Worm (Caenorhabditis elegans) whole organism, young adult: ENCODE data around the gene F57A10.4.

ENCODE experiments used
- B0019.2 ChIP-seq: fragments of 200-800 bp; sonication (Bioruptor generic); conservative IDR thresholded peaks from 2 replicates; pipeline ENCODE4 v1.3.6; 2022; ENCODE audit warnings: missing genetic modification reagents, missing genetic modification characterization, missing compliant biosample characterization
- B0035.1 ChIP-seq: sonication (generic microtip); optimal IDR thresholded peaks from 2 replicates; lab custom pipeline; 2016; ENCODE audit warnings: missing genetic modification characterization, mild to moderate bottlenecking, missing compliant biosample characterization, missing genotype, missing genetic modification reagents
- C06A6.2 ChIP-seq: fragments of 200-800 bp; sonication (Bioruptor generic); conservative IDR thresholded peaks from 2 replicates; pipeline ENCODE4 v1.3.6; 2022; ENCODE audit warnings: missing genetic modification characterization, missing compliant biosample characterization
- F22D6.2 ChIP-seq: sonication (generic microtip); optimal IDR thresholded peaks from 2 replicates; lab custom pipeline; 2016; ENCODE audit warnings: mild to moderate bottlenecking, missing genetic modification characterization, missing compliant biosample characterization
- F37B4.10 ChIP-seq: fragments of 200-800 bp; sonication (Bioruptor generic); IDR thresholded peaks from 2 replicates; pipeline ENCODE4 v1.3.6; 2022; ENCODE audit warnings: missing genetic modification characterization, missing compliant biosample characterization
- F57C9.4 ChIP-seq: sonication (generic microtip); optimal IDR thresholded peaks from 2 replicates; lab custom pipeline; 2017; ENCODE audit warnings: mild to moderate bottlenecking, missing genetic modification characterization, missing compliant biosample characterization
- T07F8.4 ChIP-seq: sonication (generic microtip); optimal IDR thresholded peaks from 2 replicates; lab custom pipeline; 2016; ENCODE audit warnings: mild to moderate bottlenecking, missing genetic modification characterization, moderate library complexity, missing compliant biosample characterization
- Y53G8AR.9 ChIP-seq: fragments of 200-800 bp; sonication (Bioruptor generic); conservative IDR thresholded peaks from 2 replicates; pipeline ENCODE4 v1.3.6; 2022; ENCODE audit warnings: missing genetic modification reagents, missing genetic modification characterization, missing compliant biosample characterization
- Y95B8A.8 ChIP-seq: fragments of 200-800 bp; sonication (Bioruptor generic); IDR thresholded peaks from 2 replicates; pipeline ENCODE4 v1.3.6; 2022; ENCODE audit warnings: missing genetic modification reagents, missing genetic modification characterization, missing compliant biosample characterization
- akir-1 ChIP-seq: fragments of 200-800 bp; sonication (Bioruptor generic); optimal IDR thresholded peaks from 2 replicates; lab custom pipeline; 2018; ENCODE audit warnings: mild to moderate bottlenecking, missing genetic modification characterization, moderate library complexity, missing compliant biosample characterization
- aptf-2 ChIP-seq: fragments of 200-800 bp; sonication (Bioruptor generic); conservative IDR thresholded peaks from 2 replicates; pipeline ENCODE4 v1.3.6; 2022; ENCODE audit warnings: missing genetic modification reagents, missing genetic modification characterization, missing compliant biosample characterization
- aptf-3 ChIP-seq: fragments of 200-800 bp; sonication (Bioruptor generic); IDR thresholded peaks from 2 replicates; pipeline ENCODE4 v1.3.6; 2022; ENCODE audit warnings: missing genetic modification characterization, missing compliant biosample characterization
- athp-1 ChIP-seq: sonication (generic microtip); optimal IDR thresholded peaks from 2 replicates; lab custom pipeline; 2017; ENCODE audit warnings: mild to moderate bottlenecking, missing genetic modification characterization, missing compliant biosample characterization
- bed-1 ChIP-seq: fragments of 200-800 bp; sonication (Bioruptor generic); IDR thresholded peaks from 2 replicates; pipeline ENCODE4 v1.3.6; 2022; ENCODE audit warnings: missing genetic modification reagents, missing genetic modification characterization, missing compliant biosample characterization
- ccch-3 ChIP-seq: fragments of 200-800 bp; sonication (Bioruptor generic); optimal IDR thresholded peaks from 2 replicates; lab custom pipeline; 2018; ENCODE audit warnings: mild to moderate bottlenecking, missing genetic modification characterization, missing compliant biosample characterization
- ceh-27 ChIP-seq: fragments of 200-800 bp; sonication (Bioruptor generic); optimal IDR thresholded peaks from 2 replicates; lab custom pipeline; 2018; ENCODE audit warnings: mild to moderate bottlenecking, missing genetic modification characterization, moderate library complexity, missing compliant biosample characterization
- ceh-40 ChIP-seq: fragments of 200-800 bp; sonication (Bioruptor generic); IDR thresholded peaks from 2 replicates; pipeline ENCODE4 v1.3.6; 2022; ENCODE audit warnings: missing genetic modification characterization, missing compliant biosample characterization
- dox-1 ChIP-seq: fragments of 200-800 bp; sonication (Bioruptor generic); IDR thresholded peaks from 2 replicates; pipeline ENCODE4 v1.3.6; 2022; ENCODE audit warnings: missing genetic modification reagents, missing genetic modification characterization, missing compliant biosample characterization
- dpl-1 ChIP-seq: fragments of 150-350 bp; optimal IDR thresholded peaks from 2 replicates; lab custom pipeline; 2014; ENCODE audit warnings: missing biosample characterization, missing genetic modification reagents, missing genetic modification characterization
- egl-44 ChIP-seq: fragments of 200-800 bp; sonication (Bioruptor generic); IDR thresholded peaks from 2 replicates; pipeline ENCODE4 v1.3.6; 2022; ENCODE audit warnings: missing genetic modification reagents, missing genetic modification characterization, missing compliant biosample characterization
- hlh-12 ChIP-seq: sonication (generic microtip); optimal IDR thresholded peaks from 2 replicates; lab custom pipeline; 2016; ENCODE audit warnings: missing genetic modification characterization, missing compliant biosample characterization
- lin-26 ChIP-seq: fragments of 200-800 bp; sonication (Bioruptor generic); IDR thresholded peaks from 2 replicates; pipeline ENCODE4 v1.3.6; 2022; ENCODE audit warnings: missing genetic modification reagents, missing genetic modification characterization, missing compliant biosample characterization
- madf-3 ChIP-seq: fragments of 200-800 bp; sonication (Bioruptor generic); IDR thresholded peaks from 2 replicates; pipeline ENCODE4 v1.3.6; 2022; ENCODE audit warnings: missing genetic modification reagents, missing genetic modification characterization, missing compliant biosample characterization
- mcd-1 ChIP-seq: fragments of 200-800 bp; sonication (Bioruptor generic); IDR thresholded peaks from 2 replicates; pipeline ENCODE4 v1.3.6; 2022; ENCODE audit warnings: missing genetic modification reagents, missing genetic modification characterization, missing compliant biosample characterization
- mel-28 ChIP-seq: sonication (generic microtip); optimal IDR thresholded peaks from 2 replicates; lab custom pipeline; 2016; ENCODE audit warnings: borderline replicate concordance, mild to moderate bottlenecking, missing genetic modification characterization, missing compliant biosample characterization
- nfya-1 ChIP-seq: sonication (generic microtip); optimal IDR thresholded peaks from 2 replicates; lab custom pipeline; 2017; ENCODE audit warnings: antibody characterized with exemption, missing compliant biosample characterization, missing genetic modification characterization, borderline replicate concordance; ENCODE audit not compliant: insufficient read depth
- nfya-2 ChIP-seq: fragments of 200-800 bp; sonication (Bioruptor generic); IDR thresholded peaks from 2 replicates; pipeline ENCODE4 v1.3.6; 2022; ENCODE audit warnings: missing genetic modification reagents, missing genetic modification characterization, missing compliant biosample characterization
- nfyb-1 ChIP-seq: fragments of 200-800 bp; sonication (Bioruptor generic); IDR thresholded peaks from 2 replicates; pipeline ENCODE4 v1.3.6; 2022; ENCODE audit warnings: missing genetic modification reagents, missing genetic modification characterization, missing compliant biosample characterization
- rpc-1 ChIP-seq, 2 experiments: fragments of 150-350 bp in 1 of 2; sonication (generic microtip) in 1 of 2; optimal IDR thresholded peaks; 2 replicates each; lab custom pipeline; 2014 to 2018; ENCODE audit warnings: missing biosample characterization in 1 of 2, missing genetic modification characterization in 1 of 2, missing genetic modification reagents in 1 of 2, missing genotype in 1 of 2
- sdz-38 ChIP-seq: sonication (generic microtip); optimal IDR thresholded peaks from 2 replicates; lab custom pipeline; 2016; ENCODE audit warnings: missing genotype, missing genetic modification characterization, missing compliant biosample characterization
- snpc-3.4 ChIP-seq: sonication (generic microtip); optimal IDR thresholded peaks from 2 replicates; lab custom pipeline; 2017; ENCODE audit warnings: missing genetic modification characterization, mild to moderate bottlenecking, missing compliant biosample characterization, antibody characterized with exemption, moderate library complexity, missing genotype, missing genetic modification reagents
- somi-1 ChIP-seq: fragments of 200-800 bp; sonication (Bioruptor generic); optimal IDR thresholded peaks from 2 replicates; lab custom pipeline; 2018; ENCODE audit warnings: mild to moderate bottlenecking, missing genetic modification characterization, missing compliant biosample characterization
- sptf-2 ChIP-seq: fragments of 200-800 bp; sonication (Bioruptor generic); optimal IDR thresholded peaks from 2 replicates; lab custom pipeline; 2018; ENCODE audit warnings: mild to moderate bottlenecking, missing genetic modification characterization, missing compliant biosample characterization
- tbx-9 ChIP-seq: sonication (generic microtip); optimal IDR thresholded peaks from 2 replicates; lab custom pipeline; 2016; ENCODE audit warnings: borderline replicate concordance, missing genetic modification characterization, inconsistent platforms, missing compliant biosample characterization
- tlf-1 ChIP-seq: fragments of 200-800 bp; sonication (Bioruptor generic); optimal IDR thresholded peaks from 2 replicates; lab custom pipeline; 2018; ENCODE audit warnings: mild to moderate bottlenecking, missing genetic modification characterization, missing compliant biosample characterization
- unc-62 ChIP-seq: fragments of 150-350 bp; optimal IDR thresholded peaks from 2 replicates; lab custom pipeline; 2014; ENCODE audit warnings: missing biosample characterization, missing genetic modification reagents, missing genetic modification characterization
- xnd-1 ChIP-seq: sonication (generic microtip); optimal IDR thresholded peaks from 2 replicates; lab custom pipeline; 2016; ENCODE audit warnings: missing genotype, missing genetic modification reagents, missing genetic modification characterization, missing compliant biosample characterization
- ztf-26 ChIP-seq: sonication (generic microtip); optimal IDR thresholded peaks from 2 replicates; lab custom pipeline; 2017; ENCODE audit warnings: missing genetic modification characterization, missing compliant biosample characterization

F57A10.4 gene

ce11 chrV:15721888-15722287 lies 47.4 kb upstream of the F57A10.4 start, which contains the start of gene srh-140 (continued):
- no peak for TF ChIP-seq B0035.1

- no peak for TF ChIP-seq F22D6.2 (tag; lab: Kevin White, UChicago)
- no peak for TF ChIP-seq ccch-3 (GFP tag; lab: Kevin White, UChicago)
- TF ChIP-seq tbx-9 (tag; lab: Kevin White, UChicago) = no peak
- TF ChIP-seq tlf-1 (GFP tag; lab: Kevin White, UChicago) = no peak
- TF ChIP-seq hlh-12 (tag; lab: Kevin White, UChicago) = no peak
- no peak for TF ChIP-seq aptf-2 (GFP tag; lab: Robert Waterston, UW)
- TF ChIP-seq F37B4.10 (GFP tag; lab: Robert Waterston, UW) = no peak
- no peak for TF ChIP-seq C06A6.2
- TF ChIP-seq B0035.1 = no peak
- no peak for TF ChIP-seq rpc-1 (optimal IDR thresholded peaks at IDR 0.05; lab: Kevin White, UChicago)
- TF ChIP-seq rpc-1 (tag; optimal IDR thresholded peaks at IDR 0.05; lab: Kevin White, UChicago) = no peak
- no peak for TF ChIP-seq xnd-1 (tag; lab: Kevin White, UChicago)
These were observed 42.6 kb upstream of the F57A10.4 start, which contains the start of the genes irld-57 and sfxn-1.3 for ce11 chrV:15726610-15727009. Gene irld-57 (minus strand): TSS chrV:15726710. Gene sfxn-1.3 (plus strand): TSS chrV:15726841.

- no peak for TF ChIP-seq tbx-9 (tag; lab: Kevin White, UChicago)
- no peak for TF ChIP-seq ceh-40 (GFP tag; lab: Robert Waterston, UW)
- no peak for TF ChIP-seq sdz-38 (tag; lab: Kevin White, UChicago)
- TF ChIP-seq madf-3 (GFP tag; lab: Robert Waterston, UW) = no peak
- no peak for TF ChIP-seq T07F8.4 (tag; lab: Kevin White, UChicago)
- TF ChIP-seq bed-1 (GFP tag; lab: Robert Waterston, UW) = no peak
- TF ChIP-seq F37B4.10 (GFP tag; lab: Robert Waterston, UW) = no peak
- TF ChIP-seq nfyb-1 (GFP tag; lab: Robert Waterston, UW) = no peak
- TF ChIP-seq dpl-1 (GFP tag; lab: Kevin White, UChicago) = no peak
- no peak for TF ChIP-seq akir-1 (GFP tag; lab: Kevin White, UChicago)
- TF ChIP-seq nfya-2 (GFP tag; lab: Robert Waterston, UW) = no peak
- TF ChIP-seq ztf-26 (tag; lab: Kevin White, UChicago) = no peak
- TF ChIP-seq unc-62 (GFP tag; lab: Kevin White, UChicago) = no peak
- TF ChIP-seq B0019.2 (GFP tag; lab: Robert Waterston, UW) = no peak
- TF ChIP-seq lin-26 (GFP tag; lab: Robert Waterston, UW) = no peak
These were observed 38.8 kb upstream of the F57A10.4 start, which contains the start of gene Y6E2A.10 for ce11 chrV:15730459-15730858. Gene Y6E2A.10 (minus strand): TSS chrV:15730559.

ce11 chrV:15732209-15732608 lies 37.0 kb upstream of the F57A10.4 start, which contains the start of gene str-38:
Gene str-38 (minus strand): TSS chrV:15732309.
- TF ChIP-seq aptf-3 (GFP tag; lab: Robert Waterston, UW) = no peak
- TF ChIP-seq tlf-1 (GFP tag; lab: Kevin White, UChicago) = no peak
- TF ChIP-seq T07F8.4 (tag; lab: Kevin White, UChicago) = no peak
- TF ChIP-seq ceh-27 (GFP tag; lab: Kevin White, UChicago) = no peak
- TF ChIP-seq rpc-1 (optimal IDR thresholded peaks at IDR 0.05; lab: Kevin White, UChicago) = no peak
- no peak for TF ChIP-seq rpc-1 (tag; optimal IDR thresholded peaks at IDR 0.05; lab: Kevin White, UChicago)
- TF ChIP-seq unc-62 (GFP tag; lab: Kevin White, UChicago) = no peak
- TF ChIP-seq bed-1 (GFP tag; lab: Robert Waterston, UW) = no peak
- no peak for TF ChIP-seq nfya-1
- TF ChIP-seq mel-28 (tag; lab: Kevin White, UChicago) = no peak
- no peak for TF ChIP-seq mcd-1
- TF ChIP-seq athp-1 (tag; lab: Kevin White, UChicago) = no peak
- no peak for TF ChIP-seq F57C9.4
- no peak for TF ChIP-seq somi-1 (GFP tag; lab: Kevin White, UChicago)
- TF ChIP-seq egl-44 (GFP tag; lab: Robert Waterston, UW) = no peak
- TF ChIP-seq Y53G8AR.9 = no peak
- no peak for TF ChIP-seq dox-1 (GFP tag; lab: Robert Waterston, UW)
- TF ChIP-seq snpc-3.4 (tag; lab: Kevin White, UChicago) = no peak
- TF ChIP-seq Y95B8A.8 (GFP tag; lab: Robert Waterston, UW) = no peak
- no peak for TF ChIP-seq sptf-2
- TF ChIP-seq B0019.2 (GFP tag; lab: Robert Waterston, UW) = no peak
